Fruit fly (Drosophila melanogaster) whole organism, embryonic: ENCODE data around the gene CG1494.

Experiments used
- ATbp ChIP-seq: fragments of 200-800 bp; sonication (Bioruptor generic); optimal IDR thresholded peaks from 2 replicates; lab custom pipeline; 2017; ENCODE audit warnings: missing biosample characterization, mild to moderate bottlenecking, missing genetic modification characterization, missing genetic modification reagents
- Abd-B ChIP-seq: fragments of 200-800 bp; sonication (Bioruptor generic); optimal IDR thresholded peaks from 2 replicates; lab custom pipeline; 2018; ENCODE audit warnings: missing biosample characterization, mild to moderate bottlenecking, missing genetic modification characterization, moderate library complexity
- CG11085 ChIP-seq: fragments of 200-800 bp; sonication (Bioruptor generic); IDR thresholded peaks from 2 replicates; pipeline ENCODE4 v1.3.6; 2022; ENCODE audit warnings: missing biosample characterization, missing genetic modification characterization
- CG12104 ChIP-seq: fragments of 200-800 bp; sonication (Bioruptor generic); optimal IDR thresholded peaks from 3 replicates; lab custom pipeline; 2016; ENCODE audit warnings: missing biosample characterization, missing genetic modification characterization
- CG12219 ChIP-seq: fragments of 200-800 bp; sonication (Bioruptor generic); optimal IDR thresholded peaks from 3 replicates; lab custom pipeline; 2018; ENCODE audit warnings: missing biosample characterization, mild to moderate bottlenecking, missing genetic modification characterization
- CG12744 ChIP-seq: fragments of 200-800 bp; sonication (Bioruptor generic); optimal IDR thresholded peaks from 2 replicates; lab custom pipeline; 2016; ENCODE audit warnings: missing biosample characterization, missing genetic modification characterization
- CG12942 ChIP-seq: fragments of 200-800 bp; sonication (Bioruptor generic); optimal IDR thresholded peaks from 3 replicates; lab custom pipeline; 2016; ENCODE audit warnings: missing biosample characterization, missing genetic modification characterization
- CG13424 ChIP-seq: fragments of 200-800 bp; sonication (Bioruptor generic); optimal IDR thresholded peaks from 2 replicates; lab custom pipeline; 2019; ENCODE audit warnings: missing biosample characterization, mild to moderate bottlenecking, missing genetic modification characterization, moderate library complexity
- CG13775 ChIP-seq: fragments of 200-800 bp; sonication (Bioruptor generic); optimal IDR thresholded peaks from 3 replicates; lab custom pipeline; 2017; ENCODE audit warnings: missing biosample characterization, mild to moderate bottlenecking, missing genetic modification characterization
- CG1647 ChIP-seq: fragments of 200-800 bp; sonication (Bioruptor generic); optimal IDR thresholded peaks from 3 replicates; lab custom pipeline; 2016; ENCODE audit warnings: missing biosample characterization, missing genetic modification characterization
- CG17328 ChIP-seq: fragments of 200-800 bp; sonication (Bioruptor generic); IDR thresholded peaks from 2 replicates; pipeline ENCODE4 v1.3.6; 2022; ENCODE audit warnings: missing biosample characterization, missing genetic modification characterization
- CG17361 ChIP-seq: fragments of 200-800 bp; sonication (Bioruptor generic); IDR thresholded peaks from 3 replicates; pipeline ENCODE4 v1.3.6; 2022; ENCODE audit warnings: missing biosample characterization, missing genetic modification characterization
- CG17385 ChIP-seq: fragments of 200-800 bp; sonication (Bioruptor generic); optimal IDR thresholded peaks from 3 replicates; lab custom pipeline; 2018; ENCODE audit warnings: missing biosample characterization, mild to moderate bottlenecking, missing genetic modification characterization
- CG17912 ChIP-seq: fragments of 200-800 bp; sonication (Bioruptor generic); optimal IDR thresholded peaks from 2 replicates; lab custom pipeline; 2018; ENCODE audit warnings: missing biosample characterization, mild to moderate bottlenecking, missing genetic modification characterization
- CG18599 ChIP-seq: fragments of 200-800 bp; sonication (Bioruptor generic); optimal IDR thresholded peaks from 3 replicates; lab custom pipeline; 2017; ENCODE audit warnings: missing biosample characterization, missing genetic modification characterization, mild to moderate bottlenecking, moderate library complexity, missing genetic modification reagents
- CG2712 ChIP-seq: fragments of 200-800 bp; optimal IDR thresholded peaks from 3 replicates; lab custom pipeline; 2019; ENCODE audit warnings: missing biosample characterization, mild to moderate bottlenecking, missing genetic modification characterization, moderate library complexity
- CG3407 ChIP-seq: fragments of 200-800 bp; sonication (Bioruptor generic); optimal IDR thresholded peaks from 2 replicates; lab custom pipeline; 2018; ENCODE audit warnings: missing biosample characterization, mild to moderate bottlenecking, missing genetic modification characterization
- CG34422 ChIP-seq: fragments of 200-800 bp; sonication (Bioruptor generic); IDR thresholded peaks from 3 replicates; pipeline ENCODE4 v1.3.6; 2022; ENCODE audit warnings: missing biosample characterization, missing genetic modification characterization
- CG3847 ChIP-seq: fragments of 200-800 bp; sonication (Bioruptor generic); IDR thresholded peaks from 2 replicates; pipeline ENCODE4 v1.3.6; 2022; ENCODE audit warnings: missing biosample characterization, missing genetic modification characterization
- CG3995 ChIP-seq: fragments of 200-800 bp; sonication (Bioruptor generic); optimal IDR thresholded peaks from 3 replicates; lab custom pipeline; 2016; ENCODE audit warnings: missing biosample characterization, missing genetic modification characterization
- CG6654 ChIP-seq: fragments of 200-800 bp; sonication (Bioruptor generic); optimal IDR thresholded peaks from 2 replicates; lab custom pipeline; 2017; ENCODE audit warnings: missing biosample characterization, mild to moderate bottlenecking, missing genetic modification characterization
- CG6683 ChIP-seq: fragments of 200-800 bp; sonication (Bioruptor generic); optimal IDR thresholded peaks from 2 replicates; lab custom pipeline; 2017; ENCODE audit warnings: missing biosample characterization, mild to moderate bottlenecking, missing genetic modification characterization, missing genetic modification reagents
- CG7987 ChIP-seq: fragments of 200-800 bp; sonication (Bioruptor generic); optimal IDR thresholded peaks from 2 replicates; lab custom pipeline; 2018; ENCODE audit warnings: missing biosample characterization, mild to moderate bottlenecking, missing genetic modification characterization, moderate library complexity
- CG8089 ChIP-seq: fragments of 200-800 bp; sonication (Bioruptor generic); optimal IDR thresholded peaks from 3 replicates; lab custom pipeline; 2016; ENCODE audit warnings: missing biosample characterization, missing genetic modification characterization
- CG8359 ChIP-seq: fragments of 200-800 bp; sonication (Bioruptor generic); optimal IDR thresholded peaks from 2 replicates; lab custom pipeline; 2017; ENCODE audit warnings: missing biosample characterization, mild to moderate bottlenecking, missing genetic modification characterization, borderline replicate concordance
- CG9437 ChIP-seq: fragments of 200-800 bp; sonication (Bioruptor generic); optimal IDR thresholded peaks from 2 replicates; lab custom pipeline; 2018; ENCODE audit warnings: missing biosample characterization, mild to moderate bottlenecking, missing genetic modification characterization
- CG9932 ChIP-seq: fragments of 200-800 bp; sonication (Bioruptor generic); IDR thresholded peaks from 2 replicates; pipeline ENCODE4 v1.3.6; 2022; ENCODE audit warnings: missing biosample characterization, missing genetic modification characterization
- CkIIα-i1 ChIP-seq: fragments of 200-800 bp; sonication (Bioruptor generic); IDR thresholded peaks from 2 replicates; pipeline ENCODE4 v1.3.6; 2022; ENCODE audit warnings: missing biosample characterization, missing genetic modification characterization
- Doc3 ChIP-seq: fragments of 200-800 bp; sonication (Bioruptor generic); IDR thresholded peaks from 3 replicates; pipeline ENCODE4 v1.3.6; 2022; ENCODE audit warnings: missing biosample characterization, missing genetic modification characterization; ENCODE audit not compliant: partially characterized antibody
- E2f1 ChIP-seq: fragments of 200-800 bp; sonication (Bioruptor generic); IDR thresholded peaks from 2 replicates; pipeline ENCODE4 v1.3.6; 2022; ENCODE audit warnings: missing biosample characterization, missing genetic modification characterization
- Hey ChIP-seq: fragments of 200-800 bp; sonication (Bioruptor generic); optimal IDR thresholded peaks from 3 replicates; lab custom pipeline; 2018; ENCODE audit warnings: missing biosample characterization, mild to moderate bottlenecking, missing genetic modification characterization
- HmgZ ChIP-seq: fragments of 200-800 bp; sonication (Bioruptor generic); optimal IDR thresholded peaks from 2 replicates; lab custom pipeline; 2018; ENCODE audit warnings: missing biosample characterization, mild to moderate bottlenecking, missing genetic modification characterization
- Hr39 ChIP-seq: fragments of >200 bp; optimal IDR thresholded peaks from 2 replicates; lab custom pipeline; 2017
- Mes4 ChIP-seq: fragments of 200-800 bp; sonication (Bioruptor generic); optimal IDR thresholded peaks from 2 replicates; lab custom pipeline; 2016; ENCODE audit warnings: missing biosample characterization, missing genetic modification characterization
- NFAT ChIP-seq: fragments of 200-800 bp; sonication (Bioruptor generic); IDR thresholded peaks from 2 replicates; pipeline ENCODE4 v1.3.6; 2022; ENCODE audit warnings: missing biosample characterization, missing genetic modification characterization
- PHDP ChIP-seq: fragments of 200-800 bp; sonication (Bioruptor generic); optimal IDR thresholded peaks from 3 replicates; lab custom pipeline; 2018; ENCODE audit warnings: missing biosample characterization, mild to moderate bottlenecking, missing genetic modification characterization, moderate library complexity
- Six4 ChIP-seq: fragments of 200-800 bp; sonication (Bioruptor generic); optimal IDR thresholded peaks from 2 replicates; lab custom pipeline; 2016; ENCODE audit warnings: missing biosample characterization, missing genetic modification characterization
- bsh ChIP-seq, 2 experiments: fragments of 200-800 bp; sonication (Bioruptor generic); optimal IDR thresholded peaks; 2 replicates each; lab custom pipeline; 2017 to 2018; ENCODE audit warnings: mild to moderate bottlenecking in 2 of 2, missing biosample characterization in 2 of 2, missing genetic modification characterization in 2 of 2, moderate library complexity in 1 of 2
- cg ChIP-seq: fragments of 200-800 bp; sonication (Bioruptor generic); optimal IDR thresholded peaks from 3 replicates; lab custom pipeline; 2019; ENCODE audit warnings: missing biosample characterization, mild to moderate bottlenecking, missing genetic modification characterization, moderate library complexity
- gcm2 ChIP-seq: fragments of 200-800 bp; sonication (Bioruptor generic); optimal IDR thresholded peaks from 2 replicates; lab custom pipeline; 2016; ENCODE audit warnings: missing biosample characterization, missing genetic modification characterization
- her ChIP-seq: fragments of 200-800 bp; sonication (Bioruptor generic); optimal IDR thresholded peaks from 2 replicates; lab custom pipeline; 2016; ENCODE audit warnings: missing biosample characterization, missing genetic modification characterization
- jing ChIP-seq: fragments of 200-800 bp; sonication (Bioruptor generic); optimal IDR thresholded peaks from 2 replicates; lab custom pipeline; 2018; ENCODE audit warnings: missing biosample characterization, mild to moderate bottlenecking, missing genetic modification characterization
- kah ChIP-seq: fragments of 200-800 bp; sonication (Bioruptor generic); optimal IDR thresholded peaks from 2 replicates; lab custom pipeline; 2018; ENCODE audit warnings: missing biosample characterization, mild to moderate bottlenecking, missing genetic modification characterization
- nerfin-2 ChIP-seq: fragments of 200-800 bp; sonication (Bioruptor generic); IDR thresholded peaks from 2 replicates; pipeline ENCODE4 v1.3.6; 2022; ENCODE audit warnings: missing biosample characterization, missing genetic modification characterization; ENCODE audit not compliant: partially characterized antibody
- otp ChIP-seq: fragments of 200-800 bp; sonication (Bioruptor generic); IDR thresholded peaks from 3 replicates; pipeline ENCODE4, ENCODE4 v1.3.6; 2022; ENCODE audit warnings: missing biosample characterization, missing genetic modification characterization
- tll ChIP-seq, 2 experiments: fragments of 200-800 bp in 1 of 2; fragments of >200 bp in 1 of 2; sonication (Bioruptor generic) in 1 of 2; optimal IDR thresholded peaks; 2 replicates each; lab custom pipeline; 2017 to 2019; ENCODE audit warnings: missing biosample characterization in 2 of 2, missing genetic modification characterization in 2 of 2, mild to moderate bottlenecking in 1 of 2, moderate library complexity in 1 of 2
- tna ChIP-seq: fragments of 200-800 bp; sonication (Bioruptor generic); IDR thresholded peaks from 2 replicates; pipeline ENCODE4 v1.3.6; 2022; ENCODE audit warnings: missing biosample characterization, missing genetic modification characterization; ENCODE audit not compliant: partially characterized antibody
- usp ChIP-seq: fragments of >200 bp; optimal IDR thresholded peaks from 2 replicates; lab custom pipeline; 2017; ENCODE audit warnings: missing biosample characterization, missing genetic modification characterization
- vnd ChIP-seq: fragments of 200-800 bp; sonication (Bioruptor generic); IDR thresholded peaks from 3 replicates; pipeline ENCODE4 v1.3.6; 2022; ENCODE audit warnings: missing biosample characterization, missing genetic modification characterization; ENCODE audit not compliant: partially characterized antibody
- z ChIP-seq: fragments of 200-800 bp; sonication (Bioruptor generic); IDR thresholded peaks from 3 replicates; pipeline ENCODE4 v1.3.6; 2022; ENCODE audit warnings: missing biosample characterization, missing genetic modification characterization
- zf30C ChIP-seq: fragments of 200-800 bp; sonication (Bioruptor generic); optimal IDR thresholded peaks from 3 replicates; lab custom pipeline; 2018; ENCODE audit warnings: missing biosample characterization, mild to moderate bottlenecking, missing genetic modification characterization

The CG1494 gene

DNA sequence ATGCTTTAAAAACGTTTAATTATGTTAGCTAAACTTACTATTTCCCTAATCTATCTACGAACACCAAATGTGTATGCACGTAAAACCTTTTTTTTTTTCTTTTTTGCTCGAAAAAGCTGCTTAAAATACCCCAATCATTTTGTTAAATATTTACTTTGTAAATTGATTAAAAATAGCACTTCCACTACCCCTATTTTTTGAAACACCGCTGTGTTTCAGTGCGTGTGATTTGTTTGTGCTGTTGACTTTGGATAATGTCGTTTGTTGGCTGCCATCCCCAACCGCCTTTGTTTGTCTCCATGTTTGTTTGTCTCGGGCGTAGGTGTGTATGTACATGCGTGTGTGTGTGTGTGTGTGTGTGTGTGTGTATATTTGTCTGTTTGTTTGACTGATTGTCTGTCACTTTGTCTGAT is 43.3 kb upstream of the CG1494 start (continued):
- TF ChIP-seq gcm2 (GFP tag; lab: Kevin White, UChicago), result peak; percentile 2
- peak; percentile 26; the same call in 1 of the 3 replicates for TF ChIP-seq CG34422 (GFP tag; lab: Robert Waterston, UW)
- no peak for TF ChIP-seq CG8359 (GFP tag; lab: Kevin White, UChicago)
- TF ChIP-seq usp (GFP tag; lab: Kevin White, UChicago), result no peak
- no peak for TF ChIP-seq z (GFP tag; lab: Robert Waterston, UW)
- TF ChIP-seq CG13775 (GFP tag; lab: Kevin White, UChicago), result peak; percentile 14
- peak; percentile 15 for TF ChIP-seq HmgZ (tag; lab: Kevin White, UChicago)
- TF ChIP-seq CG12219, result peak; percentile 19
- TF ChIP-seq Six4 (GFP tag; lab: Kevin White, UChicago), result no peak
- TF ChIP-seq kah (GFP tag; lab: Kevin White, UChicago), result no peak
- peak; percentile 26 for TF ChIP-seq CG2712 (tag; lab: Kevin White, UChicago)
- TF ChIP-seq CG7987 (GFP tag; lab: Kevin White, UChicago), result peak; percentile 43
- peak; percentile 73 for TF ChIP-seq CG3407 (GFP tag; lab: Kevin White, UChicago)
- peak; percentile 57 for TF ChIP-seq Hey (tag; lab: Kevin White, UChicago)
- peak; percentile 18 for TF ChIP-seq her
- no peak for TF ChIP-seq vnd
- peak; percentile 14 for TF ChIP-seq cg
- TF ChIP-seq CG11085 (GFP tag; lab: Robert Waterston, UW), result no peak
- TF ChIP-seq ATbp (GFP tag; lab: Kevin White, UChicago), result peak; percentile 85
- TF ChIP-seq Hr39 (lab: Kevin White, UChicago), result no peak
- peak; percentile 15 for TF ChIP-seq CG17385 (GFP tag; lab: Kevin White, UChicago)
- TF ChIP-seq Mes4 (GFP tag; lab: Kevin White, UChicago), result peak; percentile 55
- TF ChIP-seq CG8089 (GFP tag; lab: Kevin White, UChicago), result no peak
- TF ChIP-seq PHDP (tag; lab: Kevin White, UChicago), result peak; percentile 58
- no peak for TF ChIP-seq tll (GFP tag; optimal IDR thresholded peaks at IDR 0.05; lab: Kevin White, UChicago)
- TF ChIP-seq CG18599 (GFP tag; lab: Kevin White, UChicago), result peak; percentile 42
- TF ChIP-seq CkIIα-i1 (GFP tag; lab: Robert Waterston, UW), result no peak
- peak; percentile 30; the same call in 1 of the 2 replicates for TF ChIP-seq CG17328 (GFP tag; lab: Robert Waterston, UW)
- TF ChIP-seq CG12744 (GFP tag; lab: Kevin White, UChicago), result no peak
- TF ChIP-seq tna (GFP tag; lab: Robert Waterston, UW), result no peak
- TF ChIP-seq CG6683 (GFP tag; lab: Kevin White, UChicago), result no peak
- peak; percentile 19 for TF ChIP-seq Abd-B (GFP tag; lab: Kevin White, UChicago)
- no peak for TF ChIP-seq E2f1
- peak; percentile 35 for TF ChIP-seq CG9437
- no peak for TF ChIP-seq CG9932
- no peak for TF ChIP-seq jing (GFP tag; lab: Kevin White, UChicago)
- TF ChIP-seq CG3995 (GFP tag; lab: Kevin White, UChicago), result no peak
- TF ChIP-seq NFAT (GFP tag; lab: Robert Waterston, UW), result 0 out of 2 replicates have a peak, but pooled peaks have one; percentile 21
- TF ChIP-seq Doc3 (GFP tag; lab: Robert Waterston, UW), result no peak
- TF ChIP-seq nerfin-2 (GFP tag; lab: Robert Waterston, UW), result no peak
- peak; percentile 23 for TF ChIP-seq CG12104
- no peak for TF ChIP-seq zf30C (GFP tag; lab: Kevin White, UChicago)
- TF ChIP-seq CG1647 (GFP tag; lab: Kevin White, UChicago), result peak; percentile 8
- TF ChIP-seq CG12942 (GFP tag; lab: Kevin White, UChicago), result peak; percentile 50
- TF ChIP-seq otp (GFP tag; lab: Robert Waterston, UW), result no peak
- TF ChIP-seq CG3847 (GFP tag; lab: Robert Waterston, UW), result no peak
- TF ChIP-seq CG6654, result no peak
- peak; percentile 34 for TF ChIP-seq CG13424 (tag; lab: Kevin White, UChicago)
- peak; percentile 61 for TF ChIP-seq CG17912
- peak in 1 of 2 experiments; percentile 73 for TF ChIP-seq bsh (GFP tag; optimal IDR thresholded peaks at IDR 0.05; lab: Kevin White, UChicago)
- peak; percentile 64; the same call in 2 of the 3 replicates for TF ChIP-seq CG17361 (GFP tag; lab: Robert Waterston, UW)
